Worm (Caenorhabditis elegans): ENCODE results near the gene egal-1.

ce11 chrIV:5839178-5839577 lies 14.6 kb downstream of the egal-1 start, which contains the start of gene C06E7.2:
- TF ChIP-seq pqm-1 (tag; optimal IDR thresholded peaks at IDR 0.05) (no peak), unc-86 (tag; optimal IDR thresholded peaks at IDR 0.05) (no peak), hlh-30 (tag; optimal IDR thresholded peaks at IDR 0.05; ENCODE audit: insufficient read depth) (no peak), nhr-11 (tag; optimal IDR thresholded peaks at IDR 0.05) (no peak), K02D7.2 (tag; optimal IDR thresholded peaks at IDR 0.05) (no peak), ama-1 (optimal IDR thresholded peaks at IDR 0.05) (no peak), dmd-4 (tag; optimal IDR thresholded peaks at IDR 0.05; ENCODE audit: borderline replicate concordance) (no peak)
